Worm (Caenorhabditis elegans) whole organism, mixed stage, embryonic: ENCODE data around the gene F41B5.1.

ENCODE experiments used
- ceh-39 ChIP-seq: fragments of 150-350 bp; optimal IDR thresholded peaks from 2 replicates; lab custom pipeline; 2014; ENCODE audit warnings: missing biosample characterization, missing genetic modification characterization
- ceh-43 ChIP-seq: fragments of 200-800 bp; sonication (Bioruptor generic); optimal IDR thresholded peaks from 2 replicates; lab custom pipeline; 2018; ENCODE audit warnings: mild to moderate bottlenecking, missing genetic modification characterization, moderate library complexity, missing compliant biosample characterization
- drap-1 ChIP-seq: fragments of 200-800 bp; sonication (Bioruptor generic); optimal IDR thresholded peaks from 3 replicates; lab custom pipeline; 2018; ENCODE audit warnings: mild to moderate bottlenecking, missing genetic modification characterization, missing compliant biosample characterization
- elt-1 ChIP-seq: sonication (generic microtip); optimal IDR thresholded peaks from 2 replicates; lab custom pipeline; 2017; ENCODE audit warnings: missing genetic modification characterization, mild to moderate bottlenecking, missing compliant biosample characterization, antibody characterized with exemption, moderate library complexity, borderline replicate concordance; ENCODE audit not compliant: insufficient read depth
- flh-1 ChIP-seq: fragments of 200-800 bp; sonication (Bioruptor generic); optimal IDR thresholded peaks from 2 replicates; lab custom pipeline; 2018; ENCODE audit warnings: mild to moderate bottlenecking, missing genetic modification characterization, moderate library complexity, missing compliant biosample characterization
- lin-13 ChIP-seq: fragments of 150-350 bp; optimal IDR thresholded peaks from 2 replicates; lab custom pipeline; 2014; ENCODE audit warnings: missing biosample characterization, missing genetic modification characterization
- lsy-2 ChIP-seq: fragments of 150-350 bp; optimal IDR thresholded peaks from 2 replicates; lab custom pipeline; 2014; ENCODE audit warnings: missing biosample characterization, missing genetic modification characterization
- nhr-76 ChIP-seq: sonication (generic microtip); optimal IDR thresholded peaks from 2 replicates; lab custom pipeline; 2017; ENCODE audit warnings: missing biosample characterization, missing genetic modification characterization
- sem-2 ChIP-seq: fragments of 200-800 bp; sonication (Bioruptor generic); optimal IDR thresholded peaks from 2 replicates; lab custom pipeline; 2018; ENCODE audit warnings: mild to moderate bottlenecking, missing genetic modification characterization, missing compliant biosample characterization
- snpc-4 ChIP-seq: fragments of 150-350 bp; optimal IDR thresholded peaks from 2 replicates; lab custom pipeline; 2014; ENCODE audit warnings: missing biosample characterization, missing genetic modification characterization
- sptf-1 ChIP-seq: sonication (generic microtip); optimal IDR thresholded peaks from 2 replicates; lab custom pipeline; 2017; ENCODE audit warnings: mild to moderate bottlenecking, missing genetic modification characterization, moderate library complexity, missing compliant biosample characterization

DNA sequence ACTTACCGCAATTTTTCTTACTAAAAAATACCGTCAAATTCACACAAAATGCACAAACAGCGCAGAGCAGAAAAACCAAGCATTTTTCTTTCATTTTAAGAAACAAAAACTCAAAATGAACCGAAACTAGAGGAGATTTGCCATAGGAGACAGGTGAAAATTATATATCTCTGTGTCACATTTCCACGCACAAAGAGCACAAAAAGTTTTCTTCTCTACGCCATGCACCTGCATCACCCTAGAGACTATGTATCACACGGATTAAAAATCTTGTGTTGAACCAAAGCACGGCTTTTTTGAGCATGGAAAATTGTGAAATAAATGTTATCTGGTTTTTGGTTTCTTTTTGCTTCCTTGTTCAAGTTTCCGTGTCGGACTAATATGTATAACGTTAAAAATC, 48.4 kb downstream of the F41B5.1 start, which contains the start of gene irld-15:
- TF ChIP-seq drap-1 (GFP tag; lab: Kevin White, UChicago) (no peak), sem-2 (GFP tag; lab: Kevin White, UChicago) (no peak), ceh-39 (tag; lab: Kevin White, UChicago) (no peak), flh-1 (no peak), nhr-76 (no peak), elt-1 (no peak), lin-13 (tag; lab: Kevin White, UChicago) (no peak), snpc-4 (no peak), ceh-43 (GFP tag; lab: Kevin White, UChicago) (no peak), lsy-2 (tag; lab: Kevin White, UChicago) (no peak), sptf-1 (no peak)
